Worm (Caenorhabditis elegans) whole organism, L3 larva: ENCODE data around the gene F53F8.7.

Source experiments
- aly-2 ChIP-seq: fragments of 150-350 bp; optimal IDR thresholded peaks from 2 replicates; lab custom pipeline; 2014; ENCODE audit warnings: missing biosample characterization, missing genetic modification characterization
- daf-12 ChIP-seq: fragments of 150-350 bp; optimal IDR thresholded peaks from 2 replicates; lab custom pipeline; 2014; ENCODE audit warnings: missing biosample characterization, missing genetic modification reagents, missing genetic modification characterization
- elt-3 ChIP-seq, 3 experiments: fragments of 150-350 bp in 1 of 3; sonication (generic microtip) in 2 of 3; optimal IDR thresholded peaks; 2 replicates in 2 of 3; 4 replicates in 1 of 3; lab custom pipeline; 2014 to 2017; ENCODE audit warnings: missing biosample characterization in 3 of 3, missing genetic modification characterization in 3 of 3
- fos-1 ChIP-seq: fragments of 150-350 bp; optimal IDR thresholded peaks from 2 replicates; lab custom pipeline; 2014; ENCODE audit warnings: missing biosample characterization, missing genetic modification characterization
- jun-1 ChIP-seq: fragments of 150-350 bp; optimal IDR thresholded peaks from 2 replicates; lab custom pipeline; 2014; ENCODE audit warnings: missing biosample characterization, missing genetic modification reagents, missing genetic modification characterization
- lin-39 ChIP-seq: fragments of 150-350 bp; optimal IDR thresholded peaks from 2 replicates; lab custom pipeline; 2018; ENCODE audit warnings: missing biosample characterization, missing genetic modification reagents, missing genetic modification characterization
- nhr-12 ChIP-seq: fragments of 150-350 bp; optimal IDR thresholded peaks from 2 replicates; lab custom pipeline; 2014; ENCODE audit warnings: missing biosample characterization, missing genetic modification characterization
- nhr-76 ChIP-seq: fragments of 150-350 bp; sonication (generic microtip); optimal IDR thresholded peaks from 5 replicates; lab custom pipeline; 2014; ENCODE audit warnings: missing biosample characterization, missing genetic modification characterization
- pqm-1 ChIP-seq: fragments of 150-350 bp; optimal IDR thresholded peaks from 2 replicates; lab custom pipeline; 2017; ENCODE audit warnings: missing biosample characterization, missing genetic modification characterization, inconsistent platforms
- snpc-4 ChIP-seq: fragments of 150-350 bp; optimal IDR thresholded peaks from 2 replicates; lab custom pipeline; 2014; ENCODE audit warnings: missing biosample characterization, missing genetic modification characterization
- unc-39 ChIP-seq: sonication (generic microtip); optimal IDR thresholded peaks from 4 replicates; lab custom pipeline; 2017; ENCODE audit warnings: missing biosample characterization, missing genetic modification characterization
- unc-62 ChIP-seq: fragments of 150-350 bp; sonication (generic microtip); optimal IDR thresholded peaks from 4 replicates; lab custom pipeline; 2014; ENCODE audit warnings: missing biosample characterization, missing genetic modification reagents, missing genetic modification characterization
- ztf-11 ChIP-seq: fragments of 150-350 bp; optimal IDR thresholded peaks from 2 replicates; lab custom pipeline; 2014; ENCODE audit warnings: missing biosample characterization, missing genetic modification characterization

- TF ChIP-seq lin-39 (no peak), ztf-11 (tag; lab: Kevin White, UChicago) (no peak), snpc-4 (no peak), pqm-1 (tag; lab: Kevin White, UChicago) (no peak), unc-62 (GFP tag; lab: Kevin White, UChicago) (no peak), nhr-12 (tag; lab: Kevin White, UChicago) (no peak), fos-1 (tag; lab: Kevin White, UChicago) (no peak), unc-39 (no peak), elt-3 (tag; optimal IDR thresholded peaks at IDR 0.05; lab: Kevin White, UChicago) (no peak), daf-12 (tag; lab: Kevin White, UChicago) (no peak), nhr-76 (tag; lab: Kevin White, UChicago) (no peak), aly-2 (tag; lab: Kevin White, UChicago) (no peak), jun-1 (no peak)
Observed at ce11 chrV:20716267-20716666, 18.1 kb upstream of the F53F8.7 start.
